Fruit fly (Drosophila melanogaster) Kc167 (cell line): ENCODE results near the gene Dis3l2.

Experiments used
- Sin3A ChIP-seq: fragments of >200 bp; optimal IDR thresholded peaks from 2 replicates; lab custom pipeline; 2018; ENCODE audit warnings: missing external identifiers
- h ChIP-seq: fragments of >200 bp; optimal IDR thresholded peaks from 3 replicates; lab custom pipeline; 2018; ENCODE audit warnings: missing external identifiers
- psq ChIP-seq: fragments of >200 bp; optimal IDR thresholded peaks from 2 replicates; lab custom pipeline; 2017; ENCODE audit warnings: missing external identifiers

dm6 chr3L:184251-184650 lies 28.3 kb upstream of the Dis3l2 start, which contains the start of the genes CG34140, Mkp and Mtch:
- TF ChIP-seq Sin3A (lab: Kevin White, UChicago) (no peak), psq (no peak), h (lab: Kevin White, UChicago) (no peak)
